Worm (Caenorhabditis elegans) whole organism, young adult: Measurements from ENCODE around the gene F43C11.7.

Experiments used
- F22D6.2 ChIP-seq: sonication (generic microtip); optimal IDR thresholded peaks from 2 replicates; lab custom pipeline; 2016; ENCODE audit warnings: mild to moderate bottlenecking, missing genetic modification characterization, missing compliant biosample characterization
- ZK185.1 ChIP-seq: sonication (generic microtip); optimal IDR thresholded peaks from 2 replicates; lab custom pipeline; 2016; ENCODE audit warnings: mild to moderate bottlenecking, missing genetic modification characterization, missing compliant biosample characterization; ENCODE audit not compliant: poor library complexity, severe bottlenecking
- cebp-2 ChIP-seq: fragments of 200-800 bp; sonication (Bioruptor generic); IDR thresholded peaks from 2 replicates; pipeline ENCODE4 v1.3.6; 2022; ENCODE audit warnings: missing genetic modification characterization, missing compliant biosample characterization
- lir-1 ChIP-seq: fragments of 200-800 bp; sonication (Bioruptor generic); conservative IDR thresholded peaks from 2 replicates; pipeline ENCODE4 v1.3.6; 2022; ENCODE audit warnings: missing genetic modification reagents, missing genetic modification characterization, missing compliant biosample characterization
- sptf-2 ChIP-seq: fragments of 200-800 bp; sonication (Bioruptor generic); optimal IDR thresholded peaks from 2 replicates; lab custom pipeline; 2018; ENCODE audit warnings: mild to moderate bottlenecking, missing genetic modification characterization, missing compliant biosample characterization
- tbx-9 ChIP-seq: sonication (generic microtip); optimal IDR thresholded peaks from 2 replicates; lab custom pipeline; 2016; ENCODE audit warnings: borderline replicate concordance, missing genetic modification characterization, inconsistent platforms, missing compliant biosample characterization

DNA sequence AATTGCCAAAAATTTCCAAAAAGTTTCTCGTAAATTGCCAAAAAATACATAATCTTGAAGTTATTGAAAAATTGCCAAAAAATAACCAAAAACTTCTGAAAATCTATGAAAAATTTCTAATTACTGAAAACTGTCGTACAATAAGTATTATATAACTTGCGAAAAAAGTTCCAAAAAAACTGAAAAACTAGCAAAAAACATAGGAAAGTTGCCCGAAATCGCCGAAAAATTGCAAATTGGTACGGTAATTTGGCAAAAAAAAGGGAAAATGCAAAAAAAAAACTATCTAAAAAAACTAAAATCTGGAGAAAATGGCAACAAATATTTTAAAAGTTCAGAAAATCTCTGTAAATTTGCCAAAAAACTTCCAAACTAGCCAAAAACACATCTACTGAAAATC, 5.8 kb downstream of the F43C11.7 start, which contains the start of gene enri-1:
- TF ChIP-seq ZK185.1 (tag; lab: Kevin White, UChicago) (no peak), cebp-2 (GFP tag; lab: Robert Waterston, UW) (no peak), lir-1 (GFP tag; lab: Robert Waterston, UW) (no peak), F22D6.2 (no peak), sptf-2 (GFP tag; lab: Kevin White, UChicago) (no peak), tbx-9 (tag; lab: Kevin White, UChicago) (no peak)
